Fruit fly (Drosophila melanogaster): ENCODE measurements around the gene tal-2A.

Gene tal-2A

dm6 chr3R:13848272-13848671 lies 35.4 kb downstream of the tal-2A start:
- TF ChIP-seq CG33017 (tag; optimal IDR thresholded peaks at IDR 0.05) (no peak), Crg-1 (GFP tag; optimal IDR thresholded peaks at IDR 0.05) (no peak), Clk (GFP tag; optimal IDR thresholded peaks at IDR 0.05) (no peak), CG14711 (tag; optimal IDR thresholded peaks at IDR 0.05) (no peak), cnc (optimal IDR thresholded peaks at IDR 0.05) (no peak), CG1620 (GFP tag; optimal IDR thresholded peaks at IDR 0.05) (no peak), CG7045 (GFP tag; optimal IDR thresholded peaks at IDR 0.05) (no peak), toe (GFP tag; optimal IDR thresholded peaks at IDR 0.05) (no peak), CG5204 (GFP tag; optimal IDR thresholded peaks at IDR 0.05) (no peak), CG12768 (GFP tag; optimal IDR thresholded peaks at IDR 0.05) (no peak), CG11617 (GFP tag; optimal IDR thresholded peaks at IDR 0.05) (no peak), bab1 (GFP tag; optimal IDR thresholded peaks at IDR 0.05) (no peak), Hr96 (GFP tag; optimal IDR thresholded peaks at IDR 0.05) (no peak), kay (GFP tag; ENCODE audit: borderline replicate concordance) (no peak), Mnt (GFP tag; optimal IDR thresholded peaks at IDR 0.05) (no peak), cic (GFP tag; optimal IDR thresholded peaks at IDR 0.05) (no peak), tj (GFP tag; optimal IDR thresholded peaks at IDR 0.05) (no peak)

dm6 chr3R:13849327-13849726 lies 36.4 kb downstream of the tal-2A start:
- TF ChIP-seq pad (GFP tag; optimal IDR thresholded peaks at IDR 0.05): no peak

DNA sequence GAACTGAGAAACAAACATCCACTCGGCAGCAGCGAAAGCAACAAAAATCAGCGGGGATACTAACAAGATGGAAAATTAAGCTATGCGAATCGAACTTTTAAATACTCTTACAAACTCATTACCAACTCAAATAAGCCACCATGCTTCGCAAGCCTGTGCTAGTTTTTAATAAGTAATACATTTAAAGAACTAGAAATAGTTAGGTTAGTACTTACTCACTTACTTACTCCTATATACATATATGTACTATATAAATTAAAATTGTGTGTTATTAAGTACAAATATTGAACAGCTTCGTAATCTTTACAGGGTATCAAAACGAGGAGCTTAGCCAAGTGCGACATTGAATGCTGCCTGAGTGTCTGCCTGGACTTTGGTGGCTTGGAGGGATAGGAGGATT lies 38.1 kb downstream of the tal-2A start:
- TF ChIP-seq toe (GFP tag; optimal IDR thresholded peaks at IDR 0.05) (no peak), tj (GFP tag; optimal IDR thresholded peaks at IDR 0.05) (no peak), ovo (GFP tag; optimal IDR thresholded peaks at IDR 0.05) (no peak), CG33017 (tag; optimal IDR thresholded peaks at IDR 0.05) (no peak), Hr96 (GFP tag; optimal IDR thresholded peaks at IDR 0.05) (no peak), CG7101 (tag; optimal IDR thresholded peaks at IDR 0.05) (no peak), Crg-1 (GFP tag; optimal IDR thresholded peaks at IDR 0.05) (no peak), pad (GFP tag; optimal IDR thresholded peaks at IDR 0.05) (no peak), CG1620 (GFP tag; optimal IDR thresholded peaks at IDR 0.05) (no peak), CG11617 (GFP tag; optimal IDR thresholded peaks at IDR 0.05) (no peak), CG12768 (GFP tag; optimal IDR thresholded peaks at IDR 0.05) (no peak), cic (GFP tag; optimal IDR thresholded peaks at IDR 0.05) (no peak)

DNA sequence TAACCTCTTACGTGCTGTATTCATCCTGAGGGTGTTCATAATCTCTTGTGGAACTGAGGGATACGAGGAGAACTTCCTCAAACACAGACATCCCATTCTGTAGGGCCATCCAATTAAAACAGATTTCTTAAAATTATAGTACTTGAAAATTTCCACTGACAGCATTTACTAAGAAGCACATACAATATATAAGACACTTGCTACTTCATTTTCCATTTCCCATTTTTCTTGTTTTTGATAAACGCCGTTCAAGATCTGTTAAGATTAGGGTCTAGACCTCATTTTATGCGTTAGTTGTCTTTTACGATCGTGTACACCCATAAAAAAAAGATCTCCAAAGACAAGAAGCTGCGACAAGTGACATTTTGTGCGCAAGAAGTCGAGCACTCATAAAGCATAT lies 42.4 kb downstream of the tal-2A start, which contains the start of gene CG14362:
TSS of gene CG14362 (minus strand) at position 101 of the 400 bp plus-strand sequence.
- TF ChIP-seq tj (GFP tag; optimal IDR thresholded peaks at IDR 0.05): no peak
- no peak for TF ChIP-seq bab1 (GFP tag; optimal IDR thresholded peaks at IDR 0.05)
- no peak for TF ChIP-seq CG5204 (GFP tag; optimal IDR thresholded peaks at IDR 0.05)
- TF ChIP-seq Crg-1 (GFP tag; optimal IDR thresholded peaks at IDR 0.05): no peak

dm6 chr3R:13857339-13857738 lies 44.4 kb downstream of the tal-2A start:
- TF ChIP-seq CG14711 (tag; optimal IDR thresholded peaks at IDR 0.05) (no peak), cic (GFP tag; optimal IDR thresholded peaks at IDR 0.05) (no peak), tj (GFP tag; optimal IDR thresholded peaks at IDR 0.05) (no peak), CG7101 (tag; optimal IDR thresholded peaks at IDR 0.05) (no peak), CG5204 (GFP tag; optimal IDR thresholded peaks at IDR 0.05) (no peak), bab1 (GFP tag; optimal IDR thresholded peaks at IDR 0.05) (no peak), kay (GFP tag; ENCODE audit: borderline replicate concordance) (no peak), cnc (optimal IDR thresholded peaks at IDR 0.05) (no peak), CG11617 (GFP tag; optimal IDR thresholded peaks at IDR 0.05) (no peak), CG12768 (GFP tag; optimal IDR thresholded peaks at IDR 0.05) (no peak), CG1620 (GFP tag; optimal IDR thresholded peaks at IDR 0.05) (no peak), Crg-1 (GFP tag; optimal IDR thresholded peaks at IDR 0.05) (no peak)

dm6 chr3R:13859242-13859641 lies 46.3 kb downstream of the tal-2A start:
- TF ChIP-seq Mnt (GFP tag; optimal IDR thresholded peaks at IDR 0.05): no peak
- no peak for TF ChIP-seq toe (GFP tag; optimal IDR thresholded peaks at IDR 0.05)
- TF ChIP-seq Clk (GFP tag; optimal IDR thresholded peaks at IDR 0.05): no peak
- TF ChIP-seq bab1 (GFP tag; optimal IDR thresholded peaks at IDR 0.05): no peak
- TF ChIP-seq CG7101 (tag; optimal IDR thresholded peaks at IDR 0.05): no peak
- no peak for TF ChIP-seq CG1620 (GFP tag; optimal IDR thresholded peaks at IDR 0.05)
- no peak for TF ChIP-seq cic (GFP tag; optimal IDR thresholded peaks at IDR 0.05)

dm6 chr3R:13861805-13862204 lies 48.9 kb downstream of the tal-2A start:
- TF ChIP-seq CG12768 (GFP tag; optimal IDR thresholded peaks at IDR 0.05) (no peak), Hr96 (GFP tag; optimal IDR thresholded peaks at IDR 0.05) (no peak), Crg-1 (GFP tag; optimal IDR thresholded peaks at IDR 0.05) (no peak), kay (GFP tag; ENCODE audit: borderline replicate concordance) (no peak), CG5204 (GFP tag; optimal IDR thresholded peaks at IDR 0.05) (no peak), ovo (GFP tag; optimal IDR thresholded peaks at IDR 0.05) (no peak), cnc (optimal IDR thresholded peaks at IDR 0.05) (no peak), CG1620 (GFP tag; optimal IDR thresholded peaks at IDR 0.05) (no peak), cic (GFP tag; optimal IDR thresholded peaks at IDR 0.05) (no peak), CG11617 (GFP tag; optimal IDR thresholded peaks at IDR 0.05) (no peak)

All from whole organism, adult.